Worm (Caenorhabditis elegans) whole organism, midembryonic: ENCODE measurements around the gene srh-1.

Experiments
- T22C8.4 ChIP-seq: fragments of 200-800 bp; sonication (Bioruptor generic); IDR thresholded peaks from 2 replicates; pipeline ENCODE4 v1.3.6; 2022; ENCODE audit warnings: missing genetic modification characterization, missing compliant biosample characterization
- cog-1 ChIP-seq: sonication (generic microtip); optimal IDR thresholded peaks from 2 replicates; lab custom pipeline; 2016; ENCODE audit warnings: missing genetic modification characterization, missing compliant biosample characterization
- flt-1 ChIP-seq: fragments of 200-800 bp; sonication (Bioruptor generic); IDR thresholded peaks from 2 replicates; pipeline ENCODE4 v1.3.6; 2022; ENCODE audit warnings: missing genetic modification characterization, missing compliant biosample characterization
- klf-2 ChIP-seq: fragments of 200-800 bp; sonication (Bioruptor generic); conservative IDR thresholded peaks from 2 replicates; pipeline ENCODE4 v1.3.6; 2022; ENCODE audit warnings: missing genetic modification reagents, missing genetic modification characterization, missing compliant biosample characterization
- med-1 ChIP-seq: sonication (generic microtip); optimal IDR thresholded peaks from 2 replicates; lab custom pipeline; 2017; ENCODE audit warnings: missing genetic modification characterization, mild to moderate bottlenecking, missing compliant biosample characterization, antibody characterized with exemption, missing genetic modification reagents; ENCODE audit not compliant: insufficient read depth
- ref-1 ChIP-seq: fragments of 200-800 bp; sonication (Bioruptor generic); conservative IDR thresholded peaks from 2 replicates; pipeline ENCODE4 v1.3.6; 2022; ENCODE audit warnings: missing genetic modification reagents, missing genetic modification characterization, missing compliant biosample characterization
- tab-1 ChIP-seq: fragments of 200-800 bp; sonication (Bioruptor generic); IDR thresholded peaks from 2 replicates; pipeline ENCODE4 v1.3.6; 2022; ENCODE audit warnings: missing genetic modification characterization, missing compliant biosample characterization
- ztf-23 ChIP-seq: fragments of 200-800 bp; sonication (Bioruptor generic); IDR thresholded peaks from 2 replicates; pipeline ENCODE4 v1.3.6; 2022; ENCODE audit warnings: missing genetic modification reagents, missing genetic modification characterization, missing compliant biosample characterization
- ztf-29 ChIP-seq: fragments of 200-800 bp; sonication (Bioruptor generic); IDR thresholded peaks from 2 replicates; pipeline ENCODE4 v1.3.6; 2022; ENCODE audit warnings: missing genetic modification reagents, missing genetic modification characterization, missing compliant biosample characterization

srh-1 gene

DNA sequence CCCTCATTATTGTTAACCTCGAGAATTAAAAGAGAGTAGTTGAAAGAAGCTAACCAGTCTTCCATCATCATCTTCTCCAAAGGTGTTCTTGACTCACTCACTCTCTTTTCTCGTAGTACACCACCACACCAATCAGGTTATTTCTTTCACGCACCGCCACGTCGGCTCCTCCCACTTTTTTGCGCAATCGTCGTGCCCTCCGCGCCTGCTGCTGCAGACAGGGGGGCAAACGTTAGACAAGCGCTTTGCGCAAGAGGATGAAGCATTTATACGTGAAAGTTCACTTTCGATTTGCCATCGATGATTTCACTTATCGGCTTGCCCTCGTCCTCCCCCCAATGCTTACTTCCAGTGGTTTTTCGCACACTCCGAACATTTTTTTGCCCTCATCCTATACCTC lies 39.7 kb downstream of the srh-1 start:
- TF ChIP-seq cog-1 (tag; lab: Kevin White, UChicago) (no peak), T22C8.4 (GFP tag; lab: Robert Waterston, UW) (no peak), med-1 (GFP tag; lab: Kevin White, UChicago) (no peak), ztf-23 (GFP tag; lab: Robert Waterston, UW) (no peak), flt-1 (no peak), klf-2 (GFP tag; lab: Robert Waterston, UW) (no peak), ztf-29 (no peak), ref-1 (GFP tag; lab: Robert Waterston, UW) (no peak), tab-1 (GFP tag; lab: Robert Waterston, UW) (no peak)

DNA sequence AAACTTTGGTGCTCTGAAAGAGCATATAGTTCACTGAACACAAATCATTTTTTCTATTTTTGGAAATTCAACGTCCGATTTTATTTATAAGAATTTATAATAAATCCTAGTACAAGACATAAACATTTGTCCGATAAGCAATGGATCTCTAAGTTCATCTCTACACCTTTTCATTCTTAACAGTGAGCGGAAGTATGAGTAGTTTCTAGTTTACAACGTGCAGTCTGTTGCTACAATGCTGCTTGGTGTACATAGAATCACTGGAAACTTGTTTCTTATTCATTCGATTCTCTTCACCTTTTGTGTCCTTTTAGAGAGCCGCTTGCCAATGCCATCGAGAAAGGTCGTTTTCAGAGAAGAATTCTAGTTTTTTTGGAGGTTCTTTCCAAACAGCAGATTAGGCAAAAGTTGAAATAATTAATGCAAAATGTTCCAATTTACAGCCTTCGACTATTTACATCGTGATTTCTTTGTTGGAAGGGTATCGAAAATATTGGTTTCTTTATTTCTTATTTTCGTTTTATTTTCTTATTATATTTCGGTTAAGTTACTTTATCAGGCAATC lies 41.4 kb downstream of the srh-1 start:
- TF ChIP-seq T22C8.4 (GFP tag; lab: Robert Waterston, UW) (no peak), ztf-29 (no peak), flt-1 (no peak)

DNA sequence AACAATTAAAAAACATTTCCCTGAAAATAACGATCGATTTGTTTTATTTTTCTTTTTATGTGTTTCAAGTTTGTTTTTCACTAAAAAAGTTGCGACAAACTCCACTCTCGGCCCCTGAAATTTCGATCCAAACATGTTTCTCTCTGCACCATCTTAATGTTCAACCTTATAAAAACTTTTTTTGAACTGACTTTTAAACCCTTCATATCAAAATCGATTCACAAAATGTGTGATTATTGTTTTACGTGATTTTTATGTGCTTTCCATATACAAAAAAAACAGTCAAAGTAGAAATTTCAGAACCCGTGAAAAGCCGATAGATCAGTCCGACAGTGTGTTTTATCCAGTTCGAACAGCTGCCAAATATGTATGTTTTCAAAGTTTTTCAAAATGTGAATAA lies 41.9 kb downstream of the srh-1 start, which contains the start of gene ccch-1:
TSS of gene ccch-1 (plus strand) at position 301 of the 400 bp plus-strand sequence.
- TF ChIP-seq flt-1 (no peak), cog-1 (tag; lab: Kevin White, UChicago) (no peak), tab-1 (GFP tag; lab: Robert Waterston, UW) (no peak), T22C8.4 (GFP tag; lab: Robert Waterston, UW) (no peak), ztf-29 (no peak), ref-1 (GFP tag; lab: Robert Waterston, UW) (no peak), klf-2 (GFP tag; lab: Robert Waterston, UW) (no peak), med-1 (GFP tag; lab: Kevin White, UChicago) (no peak), ztf-23 (GFP tag; lab: Robert Waterston, UW) (no peak)

DNA sequence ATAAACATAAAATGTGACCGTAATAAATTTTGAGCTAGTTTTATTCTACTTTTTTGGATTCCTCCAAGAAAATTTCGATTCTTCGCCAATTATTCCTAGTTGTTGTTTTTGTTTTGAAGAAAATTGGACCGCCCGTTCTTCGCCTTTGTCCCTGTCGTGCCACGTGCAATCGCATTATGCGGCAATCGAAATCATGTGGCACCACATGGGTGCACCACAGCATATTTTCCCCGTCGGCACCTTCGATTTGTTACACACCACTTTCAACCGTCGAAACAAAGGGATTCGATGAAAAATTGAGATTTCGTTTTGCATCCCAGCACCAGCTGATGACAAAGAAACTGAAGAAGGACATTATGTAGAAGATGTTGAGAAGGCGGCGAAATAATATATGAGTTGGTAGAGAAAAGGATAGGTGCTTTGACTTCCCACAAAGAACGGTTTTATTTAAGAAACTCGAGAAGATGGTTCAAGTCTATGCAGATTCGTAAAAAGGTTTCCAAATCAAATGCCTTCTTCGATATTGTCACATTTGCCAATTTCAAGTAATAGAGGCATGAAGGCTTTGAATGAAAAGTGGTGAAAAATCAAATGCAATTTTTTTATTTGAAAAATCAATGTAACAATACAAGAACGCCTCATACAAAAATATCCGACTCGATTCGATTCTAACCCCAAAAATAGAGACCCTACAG lies 43.1 kb downstream of the srh-1 start:
- TF ChIP-seq ref-1 (GFP tag; lab: Robert Waterston, UW) (no peak), cog-1 (tag; lab: Kevin White, UChicago) (no peak), med-1 (GFP tag; lab: Kevin White, UChicago) (no peak)

DNA sequence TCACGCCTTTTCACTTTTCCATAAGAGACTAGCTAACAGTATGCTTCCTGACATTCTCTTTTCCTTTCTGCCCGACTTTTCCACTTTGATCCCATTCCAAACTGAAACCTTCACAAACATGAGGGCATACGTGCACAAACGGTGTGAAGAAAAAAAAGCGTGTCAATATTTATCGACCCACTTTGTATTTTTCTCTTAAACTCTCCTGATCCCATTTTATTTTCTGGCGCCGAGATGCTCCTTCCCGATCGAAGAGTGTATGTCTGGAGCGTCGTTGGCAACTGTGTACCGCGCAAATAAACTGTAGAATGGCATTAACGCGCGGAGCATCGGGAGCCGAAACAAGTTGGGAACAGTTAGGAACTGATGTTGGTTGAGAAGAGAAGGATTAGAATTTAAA lies 43.9 kb downstream of the srh-1 start:
- TF ChIP-seq cog-1 (tag; lab: Kevin White, UChicago) (no peak), ztf-29 (no peak), ztf-23 (GFP tag; lab: Robert Waterston, UW) (no peak), klf-2 (GFP tag; lab: Robert Waterston, UW) (no peak), ref-1 (GFP tag; lab: Robert Waterston, UW) (no peak), tab-1 (GFP tag; lab: Robert Waterston, UW) (no peak), med-1 (GFP tag; lab: Kevin White, UChicago) (no peak)

DNA sequence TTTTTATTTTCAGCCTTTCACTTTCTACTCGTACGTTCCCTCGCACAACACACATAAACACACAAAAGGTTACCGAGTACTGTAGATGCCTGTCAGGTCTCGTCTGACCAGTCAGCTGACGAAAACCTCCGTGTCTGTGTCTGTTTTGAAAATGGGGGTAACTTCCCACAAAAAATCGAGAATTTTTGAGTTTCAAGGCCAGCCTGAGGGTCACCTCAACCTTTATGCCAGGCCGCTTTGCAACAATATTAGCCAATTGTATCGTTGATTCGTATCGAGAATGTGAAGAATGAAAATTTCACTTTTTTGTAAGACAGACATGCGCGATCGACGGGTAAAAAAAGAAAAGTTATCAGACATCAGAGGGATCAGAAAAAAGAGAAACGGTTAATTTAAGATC lies 45.4 kb downstream of the srh-1 start:
- no peak for TF ChIP-seq flt-1
- no peak for TF ChIP-seq T22C8.4 (GFP tag; lab: Robert Waterston, UW)
- TF ChIP-seq klf-2 (GFP tag; lab: Robert Waterston, UW) = no peak
- TF ChIP-seq ztf-23 (GFP tag; lab: Robert Waterston, UW) = no peak
- TF ChIP-seq ref-1 (GFP tag; lab: Robert Waterston, UW) = no peak
- TF ChIP-seq cog-1 (tag; lab: Kevin White, UChicago) = no peak
- TF ChIP-seq ztf-29 = no peak
- TF ChIP-seq med-1 (GFP tag; lab: Kevin White, UChicago) = no peak

DNA sequence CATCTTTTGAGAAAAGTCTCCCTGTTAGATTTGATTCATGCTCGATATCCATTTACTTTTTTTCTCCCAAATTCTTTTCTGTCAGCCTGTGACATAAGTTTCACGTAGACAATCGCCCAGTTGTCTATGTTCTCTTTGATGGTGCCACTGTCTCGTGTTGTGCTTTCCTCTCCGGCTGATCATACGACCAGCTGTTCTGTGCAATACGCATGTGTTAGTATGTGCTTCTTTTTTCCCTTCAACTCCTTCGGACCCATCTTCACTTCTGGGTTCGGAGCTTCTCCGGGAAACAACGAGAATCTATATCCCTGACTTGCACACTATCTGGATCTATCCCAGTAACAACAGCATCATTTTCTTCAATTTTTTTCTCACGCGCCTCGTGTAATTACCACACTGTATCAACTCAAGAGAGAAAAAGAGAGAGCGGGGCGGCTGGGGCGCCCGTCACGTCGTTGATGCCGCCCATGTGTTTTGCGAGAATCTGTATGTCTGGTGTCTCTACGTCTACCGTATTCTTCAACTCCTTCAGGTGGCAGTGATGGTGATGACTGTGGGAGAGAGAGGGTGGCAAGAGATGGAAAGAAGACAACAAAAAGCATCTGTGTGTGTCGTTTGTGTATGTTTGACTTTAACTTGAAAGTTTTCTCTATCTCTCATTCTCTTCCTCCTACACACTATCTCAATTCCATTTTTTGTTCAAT lies 46.3 kb downstream of the srh-1 start:
- no peak for TF ChIP-seq T22C8.4 (GFP tag; lab: Robert Waterston, UW)
- TF ChIP-seq ztf-23 (GFP tag; lab: Robert Waterston, UW) = no peak
- no peak for TF ChIP-seq ref-1 (GFP tag; lab: Robert Waterston, UW)
- TF ChIP-seq ztf-29 = no peak
- no peak for TF ChIP-seq cog-1 (tag; lab: Kevin White, UChicago)
- TF ChIP-seq tab-1 (GFP tag; lab: Robert Waterston, UW) = no peak
- TF ChIP-seq klf-2 (GFP tag; lab: Robert Waterston, UW) = no peak

DNA sequence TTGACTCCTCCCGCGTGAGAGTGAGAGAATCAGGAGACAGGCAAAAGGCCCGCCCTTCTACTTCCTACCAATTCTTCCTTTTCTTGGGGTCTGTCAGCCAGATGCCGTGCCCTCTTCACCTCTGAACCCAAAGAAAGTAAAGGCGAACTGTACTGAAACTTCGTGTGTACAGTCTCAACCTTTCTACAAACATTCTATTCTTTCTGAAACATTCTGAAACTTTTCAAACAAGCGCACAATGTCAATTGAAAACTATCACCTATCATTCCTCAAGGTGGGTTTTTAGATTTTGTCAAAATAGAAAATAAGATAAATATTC lies 46.8 kb downstream of the srh-1 start:
- no peak for TF ChIP-seq med-1 (GFP tag; lab: Kevin White, UChicago)
- no peak for TF ChIP-seq ztf-23 (GFP tag; lab: Robert Waterston, UW)
- no peak for TF ChIP-seq T22C8.4 (GFP tag; lab: Robert Waterston, UW)
- TF ChIP-seq tab-1 (GFP tag; lab: Robert Waterston, UW) = no peak
- no peak for TF ChIP-seq cog-1 (tag; lab: Kevin White, UChicago)
- no peak for TF ChIP-seq flt-1

DNA sequence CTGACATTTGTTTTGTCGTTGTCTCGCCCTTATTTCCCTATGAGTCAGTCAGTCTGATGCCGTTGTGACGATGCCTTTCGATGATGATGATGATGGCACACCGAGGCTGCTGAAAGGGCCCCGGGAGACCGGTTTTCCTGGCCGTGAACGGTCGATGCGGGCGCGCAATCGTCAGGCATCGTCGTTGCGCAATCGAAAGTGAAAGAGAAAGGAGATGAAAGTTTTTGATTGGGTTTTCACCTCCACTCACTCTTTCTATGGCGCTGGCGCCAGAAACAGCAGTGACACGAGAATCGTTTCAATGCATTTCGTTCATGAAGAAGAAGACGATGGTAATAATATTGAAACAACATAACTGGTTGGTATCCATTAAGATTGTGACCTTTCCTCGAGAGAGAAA lies 47.3 kb downstream of the srh-1 start:
- TF ChIP-seq klf-2 (GFP tag; lab: Robert Waterston, UW) (no peak), ztf-23 (GFP tag; lab: Robert Waterston, UW) (0 out of 2 replicates have a peak, but pooled peaks have one; percentile 46), med-1 (GFP tag; lab: Kevin White, UChicago) (no peak), ref-1 (GFP tag; lab: Robert Waterston, UW) (no peak), T22C8.4 (GFP tag; lab: Robert Waterston, UW) (peak; percentile 11; the same call in 1 of the 2 replicates), flt-1 (no peak), ztf-29 (no peak), cog-1 (tag; lab: Kevin White, UChicago) (no peak), tab-1 (GFP tag; lab: Robert Waterston, UW) (no peak)
